Worm (Caenorhabditis elegans) whole organism, early embryonic: Measurements from ENCODE around the gene srz-58.

Source experiments
- ama-1 ChIP-seq: fragments of 150-350 bp; optimal IDR thresholded peaks from 2 replicates; lab custom pipeline; 2014
- ceh-36 ChIP-seq: sonication (generic microtip); optimal IDR thresholded peaks from 2 replicates; lab custom pipeline; 2016; ENCODE audit warnings: missing genetic modification characterization, inconsistent platforms, missing compliant biosample characterization
- ets-7 ChIP-seq: sonication (generic microtip); optimal IDR thresholded peaks from 2 replicates; lab custom pipeline; 2016; ENCODE audit warnings: missing genotype, missing genetic modification characterization, missing compliant biosample characterization
- flt-1 ChIP-seq: fragments of 200-800 bp; sonication (Bioruptor generic); IDR thresholded peaks from 2 replicates; pipeline ENCODE4 v1.3.6; 2022; ENCODE audit warnings: missing genetic modification characterization, missing compliant biosample characterization
- hmg-4 ChIP-seq: fragments of 200-800 bp; sonication (Bioruptor generic); optimal IDR thresholded peaks from 2 replicates; lab custom pipeline; 2018; ENCODE audit warnings: mild to moderate bottlenecking, missing genetic modification characterization, missing compliant biosample characterization
- hnd-1 ChIP-seq: sonication (generic microtip); optimal IDR thresholded peaks from 2 replicates; lab custom pipeline; 2016; ENCODE audit warnings: missing genetic modification characterization, missing compliant biosample characterization
- tbx-11 ChIP-seq: fragments of 200-800 bp; sonication (Bioruptor generic); IDR thresholded peaks from 2 replicates; pipeline ENCODE4 v1.3.6; 2022; ENCODE audit warnings: missing genetic modification characterization, missing compliant biosample characterization
- tbx-37 ChIP-seq: fragments of 200-800 bp; sonication (Bioruptor generic); conservative IDR thresholded peaks from 2 replicates; pipeline ENCODE4 v1.3.6; 2022; ENCODE audit warnings: missing genetic modification reagents, missing genetic modification characterization, missing compliant biosample characterization

- no peak for TF ChIP-seq tbx-11 (GFP tag; lab: Robert Waterston, UW)
- no peak for TF ChIP-seq ceh-36 (tag; lab: Kevin White, UChicago)
- TF ChIP-seq ama-1 (lab: Kevin White, UChicago) = no peak
- no peak for TF ChIP-seq hmg-4 (GFP tag; lab: Kevin White, UChicago)
- TF ChIP-seq flt-1 (GFP tag; lab: Robert Waterston, UW) = no peak
- TF ChIP-seq ets-7 (tag; lab: Kevin White, UChicago) = no peak
- no peak for TF ChIP-seq hnd-1
- no peak for TF ChIP-seq tbx-37 (GFP tag; lab: Robert Waterston, UW)
Observed at ce11 chrV:17323876-17324275, 5.9 kb downstream of the srz-58 start.
